Worm (Caenorhabditis elegans) whole organism, L1 larva: ENCODE results near the gene cpsf-1.

Source experiments
- ama-1 ChIP-seq: fragments of 150-350 bp; optimal IDR thresholded peaks from 2 replicates; lab custom pipeline; 2014
- blmp-1 ChIP-seq: fragments of 150-350 bp; optimal IDR thresholded peaks from 2 replicates; lab custom pipeline; 2014; ENCODE audit warnings: missing biosample characterization, missing genetic modification characterization
- hpl-2 ChIP-seq: fragments of 150-350 bp; optimal IDR thresholded peaks from 2 replicates; lab custom pipeline; 2014; ENCODE audit warnings: missing biosample characterization, missing genetic modification reagents, missing genetic modification characterization
- rnt-1 ChIP-seq: sonication (generic microtip); optimal IDR thresholded peaks from 2 replicates; lab custom pipeline; 2016; ENCODE audit warnings: mild to moderate bottlenecking, missing genetic modification characterization, moderate library complexity, missing compliant biosample characterization
- tbx-2 ChIP-seq: sonication (generic microtip); optimal IDR thresholded peaks from 2 replicates; lab custom pipeline; 2016; ENCODE audit warnings: missing genetic modification characterization, missing compliant biosample characterization

ce11 chrIV:2037497-2037896 is 4.7 kb upstream of the cpsf-1 start:
- TF ChIP-seq hpl-2 (no peak), rnt-1 (no peak), ama-1 (no peak), blmp-1 (tag; lab: Kevin White, UChicago) (no peak), tbx-2 (tag; lab: Kevin White, UChicago) (no peak)
